Fruit fly (Drosophila melanogaster) whole organism, embryonic: ENCODE data around the gene pygo.

ENCODE experiments used
- ATbp ChIP-seq: fragments of 200-800 bp; sonication (Bioruptor generic); optimal IDR thresholded peaks from 2 replicates; lab custom pipeline; 2017; ENCODE audit warnings: missing biosample characterization, mild to moderate bottlenecking, missing genetic modification characterization, missing genetic modification reagents
- CG11504 ChIP-seq: fragments of 200-800 bp; sonication (Bioruptor generic); optimal IDR thresholded peaks from 3 replicates; lab custom pipeline; 2019; ENCODE audit warnings: missing biosample characterization, mild to moderate bottlenecking, missing genetic modification characterization, moderate library complexity
- CG12219 ChIP-seq: fragments of 200-800 bp; sonication (Bioruptor generic); optimal IDR thresholded peaks from 3 replicates; lab custom pipeline; 2018; ENCODE audit warnings: missing biosample characterization, mild to moderate bottlenecking, missing genetic modification characterization
- CG1233 ChIP-seq: fragments of 200-800 bp; sonication (Bioruptor generic); optimal IDR thresholded peaks from 4 replicates; lab custom pipeline; 2018; ENCODE audit warnings: missing biosample characterization, mild to moderate bottlenecking, missing genetic modification characterization
- CG12659 ChIP-seq: fragments of 200-800 bp; sonication (Bioruptor generic); optimal IDR thresholded peaks from 3 replicates; lab custom pipeline; 2017; ENCODE audit warnings: mild to moderate bottlenecking, missing biosample characterization, missing genetic modification reagents, missing genetic modification characterization
- CG14667 ChIP-seq: fragments of 200-800 bp; sonication (Bioruptor generic); IDR thresholded peaks from 2 replicates; pipeline ENCODE4 v1.3.6; 2022; ENCODE audit warnings: missing biosample characterization, missing genetic modification characterization
- CG16815 ChIP-seq: fragments of 200-800 bp; sonication (Bioruptor generic); optimal IDR thresholded peaks from 3 replicates; lab custom pipeline; 2017; ENCODE audit warnings: missing biosample characterization, mild to moderate bottlenecking, missing genetic modification characterization
- CG17829 ChIP-seq: fragments of 200-800 bp; optimal IDR thresholded peaks from 2 replicates; lab custom pipeline; 2019; ENCODE audit warnings: missing biosample characterization, mild to moderate bottlenecking, missing genetic modification characterization, moderate library complexity
- CG17912 ChIP-seq: fragments of 200-800 bp; sonication (Bioruptor generic); optimal IDR thresholded peaks from 2 replicates; lab custom pipeline; 2018; ENCODE audit warnings: missing biosample characterization, mild to moderate bottlenecking, missing genetic modification characterization
- CG30403 ChIP-seq: fragments of 200-800 bp; sonication (Bioruptor generic); optimal IDR thresholded peaks from 3 replicates; lab custom pipeline; 2016; ENCODE audit warnings: missing biosample characterization, missing genetic modification characterization
- CG34422 ChIP-seq: fragments of 200-800 bp; sonication (Bioruptor generic); IDR thresholded peaks from 3 replicates; pipeline ENCODE4 v1.3.6; 2022; ENCODE audit warnings: missing biosample characterization, missing genetic modification characterization
- CG4617 ChIP-seq: fragments of 200-800 bp; sonication (Bioruptor generic); optimal IDR thresholded peaks from 3 replicates; lab custom pipeline; 2016; ENCODE audit warnings: missing biosample characterization, missing genetic modification characterization, borderline replicate concordance
- CG6254 ChIP-seq: fragments of 200-800 bp; sonication (Bioruptor generic); optimal IDR thresholded peaks from 3 replicates; lab custom pipeline; 2017; ENCODE audit warnings: mild to moderate bottlenecking, missing biosample characterization, missing genetic modification reagents, missing genetic modification characterization
- CG7271 ChIP-seq: fragments of 200-800 bp; sonication (Bioruptor generic); optimal IDR thresholded peaks from 2 replicates; lab custom pipeline; 2018; ENCODE audit warnings: missing biosample characterization, mild to moderate bottlenecking, missing genetic modification characterization, moderate library complexity
- CG7556 ChIP-seq: fragments of 200-800 bp; sonication (Bioruptor generic); optimal IDR thresholded peaks from 2 replicates; lab custom pipeline; 2017; ENCODE audit warnings: missing biosample characterization, mild to moderate bottlenecking, missing genetic modification characterization
- CG8765 ChIP-seq: fragments of 200-800 bp; sonication (Bioruptor generic); IDR thresholded peaks from 2 replicates; pipeline ENCODE4 v1.3.6; 2022; ENCODE audit warnings: missing biosample characterization, missing genetic modification characterization
- D19B ChIP-seq: fragments of 200-800 bp; sonication (Bioruptor generic); optimal IDR thresholded peaks from 2 replicates; lab custom pipeline; 2017; ENCODE audit warnings: missing biosample characterization, mild to moderate bottlenecking, missing genetic modification characterization
- Deaf1 ChIP-seq: fragments of 200-800 bp; optimal IDR thresholded peaks from 3 replicates; lab custom pipeline; 2019; ENCODE audit warnings: missing biosample characterization, mild to moderate bottlenecking, missing genetic modification characterization, moderate library complexity
- Dll ChIP-seq: fragments of 200-800 bp; sonication (Bioruptor generic); IDR thresholded peaks from 4 replicates; pipeline ENCODE4 v1.3.6; 2022; ENCODE audit warnings: missing biosample characterization, missing genetic modification characterization; ENCODE audit not compliant: partially characterized antibody
- Dp ChIP-seq: fragments of 200-800 bp; sonication (Bioruptor generic); optimal IDR thresholded peaks from 2 replicates; lab custom pipeline; 2018; ENCODE audit warnings: missing biosample characterization, mild to moderate bottlenecking, missing genetic modification characterization, moderate library complexity
- Eip74EF ChIP-seq, 2 experiments: fragments of 200-800 bp in 1 of 2; fragments of >200 bp in 1 of 2; sonication (Bioruptor generic) in 1 of 2; optimal IDR thresholded peaks; 2 replicates each; lab custom pipeline; 2017 to 2019; ENCODE audit warnings: missing biosample characterization in 2 of 2, missing genetic modification characterization in 2 of 2, mild to moderate bottlenecking in 1 of 2, moderate library complexity in 1 of 2
- Elba2 ChIP-seq: fragments of 200-800 bp; sonication (Bioruptor generic); optimal IDR thresholded peaks from 3 replicates; lab custom pipeline; 2016; ENCODE audit warnings: missing biosample characterization, missing genetic modification characterization
- Ets97D ChIP-seq: fragments of 200-800 bp; sonication (Bioruptor generic); optimal IDR thresholded peaks from 3 replicates; lab custom pipeline; 2016; ENCODE audit warnings: missing biosample characterization, missing genetic modification characterization
- H15 ChIP-seq: fragments of 200-800 bp; sonication (Bioruptor generic); IDR thresholded peaks from 3 replicates; pipeline ENCODE4 v1.3.6; 2022; ENCODE audit warnings: missing biosample characterization, missing genetic modification characterization
- Hr51 ChIP-seq, 2 experiments: fragments of 200-800 bp; sonication (Bioruptor generic); optimal IDR thresholded peaks; 2 replicates in 1 of 2; 3 replicates in 1 of 2; lab custom pipeline; 2016 to 2018; ENCODE audit warnings: missing biosample characterization in 2 of 2, missing genetic modification characterization in 2 of 2, mild to moderate bottlenecking in 1 of 2, moderate library complexity in 1 of 2
- Hr78 ChIP-seq, 2 experiments: fragments of 200-800 bp in 1 of 2; fragments of >200 bp in 1 of 2; sonication (Bioruptor generic) in 1 of 2; optimal IDR thresholded peaks; 2 replicates each; lab custom pipeline; 2017 to 2019; ENCODE audit warnings: missing biosample characterization in 2 of 2, missing genetic modification characterization in 2 of 2, mild to moderate bottlenecking in 1 of 2, moderate library complexity in 1 of 2
- MTF-1 ChIP-seq: fragments of 200-800 bp; sonication (Bioruptor generic); optimal IDR thresholded peaks from 2 replicates; lab custom pipeline; 2018; ENCODE audit warnings: missing biosample characterization, mild to moderate bottlenecking, missing genetic modification characterization, borderline replicate concordance
- NK7.1 ChIP-seq: fragments of 200-800 bp; sonication (Bioruptor generic); optimal IDR thresholded peaks from 3 replicates; lab custom pipeline; 2016; ENCODE audit warnings: missing biosample characterization, missing genetic modification characterization
- Nf-YB ChIP-seq: fragments of 200-800 bp; sonication (Bioruptor generic); optimal IDR thresholded peaks from 3 replicates; lab custom pipeline; 2019; ENCODE audit warnings: missing biosample characterization, mild to moderate bottlenecking, missing genetic modification characterization, moderate library complexity
- Ravus ChIP-seq: fragments of 200-800 bp; sonication (Bioruptor generic); IDR thresholded peaks from 2 replicates; pipeline ENCODE4 v1.3.6; 2022; ENCODE audit warnings: missing biosample characterization, missing genetic modification characterization
- Rfx ChIP-seq: fragments of 200-800 bp; sonication (Bioruptor generic); IDR thresholded peaks from 2 replicates; pipeline ENCODE4 v1.3.6; 2022; ENCODE audit warnings: missing biosample characterization, missing genetic modification characterization
- Sry-β ChIP-seq: fragments of 200-800 bp; sonication (Bioruptor generic); optimal IDR thresholded peaks from 2 replicates; lab custom pipeline; 2018; ENCODE audit warnings: missing biosample characterization, mild to moderate bottlenecking, missing genetic modification characterization, moderate library complexity
- Taf1 ChIP-seq: fragments of 200-800 bp; sonication (Bioruptor generic); IDR thresholded peaks from 2 replicates; pipeline ENCODE4 v1.3.6; 2022; ENCODE audit warnings: missing biosample characterization, missing genetic modification characterization
- Tbp ChIP-seq: fragments of >200 bp; optimal IDR thresholded peaks from 2 replicates; lab custom pipeline; 2018; ENCODE audit warnings: missing biosample characterization, missing genetic modification characterization
- al ChIP-seq: fragments of 200-800 bp; sonication (Bioruptor generic); IDR thresholded peaks from 2 replicates; pipeline ENCODE4 v1.3.6; 2022; ENCODE audit warnings: missing biosample characterization, missing genetic modification characterization
- amos ChIP-seq: fragments of 200-800 bp; sonication (Bioruptor generic); IDR thresholded peaks from 2 replicates; pipeline ENCODE4 v1.3.6; 2022; ENCODE audit warnings: missing biosample characterization, missing genetic modification characterization; ENCODE audit not compliant: partially characterized antibody
- bab2 ChIP-seq: fragments of 200-800 bp; sonication (Bioruptor generic); optimal IDR thresholded peaks from 2 replicates; lab custom pipeline; 2016; ENCODE audit warnings: missing biosample characterization, missing genetic modification characterization
- crp ChIP-seq, 2 experiments: fragments of 200-800 bp; sonication (Bioruptor generic); optimal IDR thresholded peaks; 2 replicates in 1 of 2; 3 replicates in 1 of 2; lab custom pipeline; 2017; ENCODE audit warnings: missing biosample characterization in 2 of 2, missing genetic modification characterization in 2 of 2, mild to moderate bottlenecking in 1 of 2, moderate library complexity in 1 of 2
- dan ChIP-seq: fragments of 200-800 bp; sonication (Bioruptor generic); IDR thresholded peaks from 2 replicates; pipeline ENCODE4 v1.3.6; 2022; ENCODE audit warnings: missing biosample characterization, missing genetic modification characterization
- eve ChIP-seq, 2 experiments: fragments of >200 bp; optimal IDR thresholded peaks; 2 replicates each; lab custom pipeline; 2017; ENCODE audit warnings: missing biosample characterization in 2 of 2, missing genetic modification characterization in 2 of 2
- fd64A ChIP-seq: fragments of 200-800 bp; sonication (Bioruptor generic); optimal IDR thresholded peaks from 3 replicates; lab custom pipeline; 2018; ENCODE audit warnings: missing biosample characterization, mild to moderate bottlenecking, missing genetic modification characterization
- her ChIP-seq: fragments of 200-800 bp; sonication (Bioruptor generic); optimal IDR thresholded peaks from 2 replicates; lab custom pipeline; 2016; ENCODE audit warnings: missing biosample characterization, missing genetic modification characterization
- hth ChIP-seq: fragments of >200 bp; optimal IDR thresholded peaks from 2 replicates; lab custom pipeline; 2017; ENCODE audit warnings: inconsistent platforms
- lilli ChIP-seq: fragments of 200-800 bp; sonication (Bioruptor generic); optimal IDR thresholded peaks from 3 replicates; lab custom pipeline; 2016; ENCODE audit warnings: missing biosample characterization, missing genetic modification characterization
- lmd ChIP-seq: fragments of 200-800 bp; sonication (Bioruptor generic); IDR thresholded peaks from 2 replicates; pipeline ENCODE4 v1.3.6; 2022; ENCODE audit warnings: missing biosample characterization, missing genetic modification characterization
- mam ChIP-seq: fragments of 200-800 bp; sonication (Bioruptor generic); optimal IDR thresholded peaks from 3 replicates; lab custom pipeline; 2016; ENCODE audit warnings: missing biosample characterization, missing genetic modification characterization
- mirr ChIP-seq: fragments of 200-800 bp; sonication (Bioruptor generic); optimal IDR thresholded peaks from 3 replicates; lab custom pipeline; 2018; ENCODE audit warnings: missing biosample characterization, mild to moderate bottlenecking, missing genetic modification characterization
- pzg ChIP-seq: fragments of 200-800 bp; sonication (Bioruptor generic); optimal IDR thresholded peaks from 3 replicates; lab custom pipeline; 2018; ENCODE audit warnings: missing biosample characterization, mild to moderate bottlenecking, missing genetic modification characterization, moderate library complexity
- sisA ChIP-seq: fragments of 200-800 bp; sonication (Bioruptor generic); IDR thresholded peaks from 2 replicates; pipeline ENCODE4 v1.3.6; 2022; ENCODE audit warnings: missing biosample characterization, missing genetic modification characterization
- stwl ChIP-seq: fragments of 200-800 bp; sonication (Bioruptor generic); optimal IDR thresholded peaks from 3 replicates; lab custom pipeline; 2018; ENCODE audit warnings: missing biosample characterization, mild to moderate bottlenecking, missing genetic modification characterization, moderate library complexity
- vvl ChIP-seq: fragments of 200-800 bp; sonication (Bioruptor generic); IDR thresholded peaks from 2 replicates; pipeline ENCODE4 v1.3.6; 2022; ENCODE audit warnings: missing biosample characterization, missing genetic modification characterization

pygo gene

DNA sequence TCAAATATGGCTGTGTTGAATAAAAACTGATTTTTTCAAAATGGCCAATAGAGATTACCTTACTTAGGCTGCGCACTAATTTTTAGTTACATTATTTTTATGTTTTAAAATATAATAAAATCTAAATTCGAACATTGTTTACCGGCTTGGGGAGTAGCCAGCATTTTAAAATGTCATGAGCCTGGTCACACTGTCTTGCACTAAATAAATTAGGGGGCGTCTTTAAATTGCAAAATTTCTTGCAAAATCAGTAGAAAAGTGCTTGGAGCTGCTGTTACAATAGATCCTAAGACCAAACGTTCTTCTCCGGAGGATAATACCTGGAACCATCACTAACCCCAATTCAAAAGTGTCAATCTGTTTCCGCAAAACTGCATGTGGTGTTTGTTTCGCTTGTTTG, 37.3 kb upstream of the pygo start, which contains the start of gene pasha (continued):
- no peak for TF ChIP-seq CG14667 (GFP tag; lab: Robert Waterston, UW)
- no peak for TF ChIP-seq CG7556 (GFP tag; lab: Kevin White, UChicago)
- TF ChIP-seq CG8765 (GFP tag; lab: Robert Waterston, UW): no peak
- TF ChIP-seq lmd: no peak
- no peak for TF ChIP-seq Ravus (GFP tag; lab: Robert Waterston, UW)
- TF ChIP-seq sisA (GFP tag; lab: Robert Waterston, UW): no peak
- TF ChIP-seq D19B: no peak
- peak; percentile 41 for TF ChIP-seq Dp (GFP tag; lab: Kevin White, UChicago)
- no peak for TF ChIP-seq Taf1 (GFP tag; lab: Robert Waterston, UW)
- no peak for TF ChIP-seq Elba2 (GFP tag; lab: Kevin White, UChicago)
- no peak for TF ChIP-seq CG6254 (GFP tag; lab: Kevin White, UChicago)
- TF ChIP-seq CG17912: no peak
- TF ChIP-seq fd64A: no peak
- peak; percentile 35 for TF ChIP-seq pzg (GFP tag; lab: Kevin White, UChicago)
- TF ChIP-seq CG30403 (GFP tag; lab: Kevin White, UChicago): no peak
- TF ChIP-seq Ets97D: no peak
- no peak for TF ChIP-seq CG17829 (tag; lab: Kevin White, UChicago)
- TF ChIP-seq Deaf1 (tag; lab: Kevin White, UChicago): no peak
- no peak for TF ChIP-seq her (GFP tag; lab: Kevin White, UChicago)
- no peak for TF ChIP-seq dan (GFP tag; lab: Robert Waterston, UW)
- TF ChIP-seq CG16815 (GFP tag; lab: Kevin White, UChicago): no peak
- no peak for TF ChIP-seq Hr51 (GFP tag; optimal IDR thresholded peaks at IDR 0.05; lab: Kevin White, UChicago)
- TF ChIP-seq mirr (GFP tag; lab: Kevin White, UChicago): no peak
- TF ChIP-seq H15 (GFP tag; lab: Robert Waterston, UW): no peak
- TF ChIP-seq CG34422 (GFP tag; lab: Robert Waterston, UW): no peak; the same call in 2 of the 3 replicates
- no peak for TF ChIP-seq Eip74EF (GFP tag; optimal IDR thresholded peaks at IDR 0.05; lab: Kevin White, UChicago)
- peak; percentile 66 for TF ChIP-seq stwl (tag; lab: Kevin White, UChicago)
- no peak for TF ChIP-seq crp (GFP tag; optimal IDR thresholded peaks at IDR 0.05; lab: Kevin White, UChicago)
- no peak for TF ChIP-seq Rfx (GFP tag; lab: Robert Waterston, UW)
- TF ChIP-seq Hr78 (GFP tag; optimal IDR thresholded peaks at IDR 0.05; lab: Kevin White, UChicago): no peak
- no peak for TF ChIP-seq lilli (GFP tag; lab: Kevin White, UChicago)
- TF ChIP-seq CG7271 (tag; lab: Kevin White, UChicago): no peak
- TF ChIP-seq CG1233 (GFP tag; lab: Kevin White, UChicago): no peak
- TF ChIP-seq CG12219 (GFP tag; lab: Kevin White, UChicago): no peak
- TF ChIP-seq CG11504 (tag; lab: Kevin White, UChicago): no peak
- TF ChIP-seq amos (GFP tag; lab: Robert Waterston, UW): no peak
- TF ChIP-seq al (GFP tag; lab: Robert Waterston, UW): no peak
- no peak for TF ChIP-seq Sry-β (GFP tag; lab: Kevin White, UChicago)
- no peak for TF ChIP-seq NK7.1 (GFP tag; lab: Kevin White, UChicago)
- TF ChIP-seq CG4617 (GFP tag; lab: Kevin White, UChicago): peak; percentile 80
- no peak for TF ChIP-seq hth (lab: Kevin White, UChicago)
- TF ChIP-seq Nf-YB (GFP tag; lab: Kevin White, UChicago): no peak
- no peak for TF ChIP-seq bab2
- TF ChIP-seq Tbp (GFP tag; lab: Kevin White, UChicago): no peak
- peak; percentile 70 for TF ChIP-seq vvl (GFP tag; lab: Robert Waterston, UW)
- no peak for TF ChIP-seq MTF-1 (GFP tag; lab: Kevin White, UChicago)
- no peak for TF ChIP-seq eve (GFP tag; optimal IDR thresholded peaks at IDR 0.05; lab: Kevin White, UChicago)
- TF ChIP-seq CG12659 (GFP tag; lab: Kevin White, UChicago): peak; percentile 1
- TF ChIP-seq Dll (GFP tag; lab: Robert Waterston, UW): 0 out of 4 replicates have a peak, but pooled peaks have one; percentile 20
- no peak for TF ChIP-seq mam (GFP tag; lab: Kevin White, UChicago)
- TF ChIP-seq ATbp (GFP tag; lab: Kevin White, UChicago): no peak
